Fruit fly (Drosophila melanogaster): ENCODE data around the gene CG42507.

DNA sequence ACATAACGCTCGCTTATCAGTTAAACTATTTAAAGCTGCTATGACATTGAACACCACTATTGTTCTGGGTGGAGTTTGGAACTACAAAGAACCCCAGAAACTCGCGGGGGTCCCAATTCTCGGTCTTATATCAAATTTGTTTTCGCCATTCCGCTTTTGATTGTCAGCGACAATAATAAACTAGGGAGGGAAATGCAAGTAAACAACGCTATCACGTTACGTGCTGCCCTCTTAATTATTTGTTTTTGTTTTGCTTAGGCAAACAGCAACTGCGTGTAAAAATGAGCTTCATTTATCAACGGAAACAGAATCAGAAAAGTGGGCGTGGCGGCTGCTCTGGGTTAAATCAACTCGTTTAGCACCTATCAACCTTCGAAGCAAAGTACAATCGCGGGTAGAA is 22.4 kb upstream of the CG42507 start:
- TF ChIP-seq pan (optimal IDR thresholded peaks at IDR 0.05) (no peak), psq (optimal IDR thresholded peaks at IDR 0.05) (no peak), EcR (GFP tag; optimal IDR thresholded peaks at IDR 0.05) (no peak), usp (GFP tag; optimal IDR thresholded peaks at IDR 0.05) (no peak), CG8478 (optimal IDR thresholded peaks at IDR 0.05) (no peak), Dll (optimal IDR thresholded peaks at IDR 0.05) (no peak)

Data from whole organism.